Worm (Caenorhabditis elegans): ENCODE measurements around the gene C30B5.17.

Gene C30B5.17

ce11 chrII:6222558-6222957 is 19.7 kb upstream of the C30B5.17 start, which contains the start of gene C30B5.6:
Gene C30B5.6, minus strand, starts transcription at chrII:6222658.
- no peak for TF ChIP-seq tbx-9 (tag; optimal IDR thresholded peaks at IDR 0.05; ENCODE audit: borderline replicate concordance)
- no peak for TF ChIP-seq lin-26 (GFP tag; IDR thresholded peaks at IDR 0.05)
- no peak for TF ChIP-seq mcd-1 (GFP tag; IDR thresholded peaks at IDR 0.05)
- no peak for TF ChIP-seq D2030.7 (GFP tag; IDR thresholded peaks at IDR 0.05)
- no peak for TF ChIP-seq nfya-2 (GFP tag; IDR thresholded peaks at IDR 0.05)
- no peak for TF ChIP-seq lsy-27 (tag; optimal IDR thresholded peaks at IDR 0.05; ENCODE audit: borderline replicate concordance, insufficient read depth)
- no peak for TF ChIP-seq mel-28 (tag; optimal IDR thresholded peaks at IDR 0.05; ENCODE audit: borderline replicate concordance)
- TF ChIP-seq repo-1 (tag; optimal IDR thresholded peaks at IDR 0.05): no peak
- TF ChIP-seq pha-4 (tag; optimal IDR thresholded peaks at IDR 0.05): no peak
- no peak for TF ChIP-seq snpc-1.1 (tag; optimal IDR thresholded peaks at IDR 0.05; ENCODE audit: insufficient read depth)
- TF ChIP-seq sptf-2 (GFP tag; optimal IDR thresholded peaks at IDR 0.05): no peak
- no peak for TF ChIP-seq snpc-3.4 (tag; optimal IDR thresholded peaks at IDR 0.05)

ce11 chrII:6221470-6221869 is 18.7 kb upstream of the C30B5.17 start:
- TF ChIP-seq ztf-18 (tag; optimal IDR thresholded peaks at IDR 0.05) (no peak), egrh-3 (GFP tag; IDR thresholded peaks at IDR 0.05) (no peak), ceh-100 (GFP tag; IDR thresholded peaks at IDR 0.05) (no peak), nhr-80 (tag; optimal IDR thresholded peaks at IDR 0.05) (no peak)

ce11 chrII:6219346-6219745 is 16.5 kb upstream of the C30B5.17 start, which contains the start of gene mks-2:
Gene mks-2, minus strand, starts transcription at chrII:6219446.
- TF ChIP-seq tbx-9 (tag; optimal IDR thresholded peaks at IDR 0.05; ENCODE audit: borderline replicate concordance) (no peak), nhr-120 (GFP tag; IDR thresholded peaks at IDR 0.05) (no peak), nhr-90 (tag; optimal IDR thresholded peaks at IDR 0.05) (no peak), fkh-3 (tag; optimal IDR thresholded peaks at IDR 0.05) (no peak), rpc-1 (optimal IDR thresholded peaks at IDR 0.05) (no peak), rpc-1 (tag; optimal IDR thresholded peaks at IDR 0.05) (no peak), nfya-2 (GFP tag; IDR thresholded peaks at IDR 0.05) (no peak), lsy-27 (tag; optimal IDR thresholded peaks at IDR 0.05; ENCODE audit: borderline replicate concordance, insufficient read depth) (no peak), lsl-1 (GFP tag; optimal IDR thresholded peaks at IDR 0.05) (no peak), mes-4 (tag; optimal IDR thresholded peaks at IDR 0.05) (no peak), pha-4 (tag; optimal IDR thresholded peaks at IDR 0.05) (no peak), die-1 (tag; optimal IDR thresholded peaks at IDR 0.05) (no peak), ceh-40 (GFP tag; IDR thresholded peaks at IDR 0.05) (no peak), ztf-26 (tag; optimal IDR thresholded peaks at IDR 0.05) (no peak), mxl-1 (tag; optimal IDR thresholded peaks at IDR 0.05) (no peak), ceh-91 (GFP tag; IDR thresholded peaks at IDR 0.05) (no peak), F22D6.2 (tag; optimal IDR thresholded peaks at IDR 0.05) (no peak), lin-35 (GFP tag; optimal IDR thresholded peaks at IDR 0.05) (no peak), egl-44 (GFP tag; IDR thresholded peaks at IDR 0.05) (no peak), ZK185.1 (tag; optimal IDR thresholded peaks at IDR 0.05; ENCODE audit: poor library complexity, severe bottlenecking) (no peak)

- no peak for TF ChIP-seq B0035.1 (tag; optimal IDR thresholded peaks at IDR 0.05)
- TF ChIP-seq egrh-3 (GFP tag; IDR thresholded peaks at IDR 0.05): no peak
- TF ChIP-seq K12H6.12 (tag; optimal IDR thresholded peaks at IDR 0.05): no peak
- no peak for TF ChIP-seq tbx-9 (tag; optimal IDR thresholded peaks at IDR 0.05; ENCODE audit: borderline replicate concordance)
- no peak for TF ChIP-seq lag-1 (GFP tag; IDR thresholded peaks at IDR 0.05)
- TF ChIP-seq snpc-1.1 (tag; optimal IDR thresholded peaks at IDR 0.05; ENCODE audit: insufficient read depth): no peak
- TF ChIP-seq let-526 (GFP tag; IDR thresholded peaks at IDR 0.05): no peak
- TF ChIP-seq mxl-1 (tag; optimal IDR thresholded peaks at IDR 0.05): no peak
Observed at ce11 chrII:6208116-6208515, 5.3 kb upstream of the C30B5.17 start, which contains the start of gene daf-37. Gene daf-37, minus strand, starts transcription at chrII:6208216.

All from whole organism, young adult.